Fruit fly (Drosophila melanogaster) whole organism, embryonic: Measurements from ENCODE around the gene Gnpat.
A peak's percentile ranks its signal among the peaks of the same experiment; 100 is the strongest.

Source experiments
- Aef1 ChIP-seq: fragments of 200-800 bp; sonication (Bioruptor generic); IDR thresholded peaks from 3 replicates; pipeline ENCODE4 v1.3.6; 2022; ENCODE audit warnings: missing biosample characterization, missing genetic modification characterization
- Blimp-1 ChIP-seq: fragments of 200-800 bp; sonication (Bioruptor generic); optimal IDR thresholded peaks from 3 replicates; lab custom pipeline; 2018; ENCODE audit warnings: missing biosample characterization, missing genetic modification characterization, mild to moderate bottlenecking, moderate library complexity, missing genetic modification reagents
- CG10209 ChIP-seq: fragments of 200-800 bp; sonication (Bioruptor generic); optimal IDR thresholded peaks from 3 replicates; lab custom pipeline; 2017; ENCODE audit warnings: missing biosample characterization, mild to moderate bottlenecking, missing genetic modification characterization, missing genetic modification reagents
- CG11504 ChIP-seq: fragments of 200-800 bp; sonication (Bioruptor generic); optimal IDR thresholded peaks from 3 replicates; lab custom pipeline; 2019; ENCODE audit warnings: missing biosample characterization, mild to moderate bottlenecking, missing genetic modification characterization, moderate library complexity
- CG13424 ChIP-seq: fragments of 200-800 bp; sonication (Bioruptor generic); optimal IDR thresholded peaks from 2 replicates; lab custom pipeline; 2019; ENCODE audit warnings: missing biosample characterization, mild to moderate bottlenecking, missing genetic modification characterization, moderate library complexity
- CG13894 ChIP-seq: fragments of 200-800 bp; sonication (Bioruptor generic); optimal IDR thresholded peaks from 3 replicates; lab custom pipeline; 2018; ENCODE audit warnings: missing biosample characterization, mild to moderate bottlenecking, missing genetic modification characterization, moderate library complexity
- CG14014 ChIP-seq: fragments of 200-800 bp; sonication (Bioruptor generic); IDR thresholded peaks from 2 replicates; pipeline ENCODE4 v1.3.6; 2022; ENCODE audit warnings: missing biosample characterization, missing genetic modification characterization
- CG14710 ChIP-seq: fragments of 200-800 bp; sonication (Bioruptor generic); optimal IDR thresholded peaks from 3 replicates; lab custom pipeline; 2019; ENCODE audit warnings: missing biosample characterization, mild to moderate bottlenecking, missing genetic modification characterization, moderate library complexity
- CG15269 ChIP-seq: fragments of 200-800 bp; sonication (Bioruptor generic); optimal IDR thresholded peaks from 2 replicates; lab custom pipeline; 2018; ENCODE audit warnings: missing biosample characterization, mild to moderate bottlenecking, missing genetic modification characterization, moderate library complexity
- CG17361 ChIP-seq: fragments of 200-800 bp; sonication (Bioruptor generic); IDR thresholded peaks from 3 replicates; pipeline ENCODE4 v1.3.6; 2022; ENCODE audit warnings: missing biosample characterization, missing genetic modification characterization
- CG18262 ChIP-seq: fragments of 200-800 bp; optimal IDR thresholded peaks from 3 replicates; lab custom pipeline; 2019; ENCODE audit warnings: missing biosample characterization, mild to moderate bottlenecking, missing genetic modification characterization, moderate library complexity
- CG2199 ChIP-seq: fragments of 200-800 bp; sonication (Bioruptor generic); IDR thresholded peaks from 3 replicates; pipeline ENCODE4 v1.3.6; 2022; ENCODE audit warnings: missing biosample characterization, missing genetic modification characterization
- CG2712 ChIP-seq: fragments of 200-800 bp; optimal IDR thresholded peaks from 3 replicates; lab custom pipeline; 2019; ENCODE audit warnings: missing biosample characterization, mild to moderate bottlenecking, missing genetic modification characterization, moderate library complexity
- CG2889 ChIP-seq: fragments of 200-800 bp; sonication (Bioruptor generic); IDR thresholded peaks from 3 replicates; pipeline ENCODE4 v1.3.6; 2022; ENCODE audit warnings: missing biosample characterization, missing genetic modification characterization
- CG30403 ChIP-seq: fragments of 200-800 bp; sonication (Bioruptor generic); optimal IDR thresholded peaks from 3 replicates; lab custom pipeline; 2016; ENCODE audit warnings: missing biosample characterization, missing genetic modification characterization
- CG7839 ChIP-seq: fragments of 200-800 bp; sonication (Bioruptor generic); optimal IDR thresholded peaks from 3 replicates; lab custom pipeline; 2018; ENCODE audit warnings: missing biosample characterization, mild to moderate bottlenecking, missing genetic modification characterization, moderate library complexity
- CG8290 ChIP-seq, 3 experiments: fragments of 200-800 bp; sonication (Bioruptor generic); optimal IDR thresholded peaks; 2 replicates each; lab custom pipeline; 2016 to 2019; ENCODE audit warnings: missing biosample characterization in 3 of 3, missing genetic modification characterization in 3 of 3, mild to moderate bottlenecking in 2 of 3, moderate library complexity in 1 of 3
- CG8924 ChIP-seq: fragments of 200-800 bp; optimal IDR thresholded peaks from 3 replicates; lab custom pipeline; 2019; ENCODE audit warnings: missing biosample characterization, mild to moderate bottlenecking, missing genetic modification characterization, moderate library complexity
- CG9437 ChIP-seq: fragments of 200-800 bp; sonication (Bioruptor generic); optimal IDR thresholded peaks from 2 replicates; lab custom pipeline; 2018; ENCODE audit warnings: missing biosample characterization, mild to moderate bottlenecking, missing genetic modification characterization
- CoRest ChIP-seq: fragments of 200-800 bp; sonication (Bioruptor generic); optimal IDR thresholded peaks from 3 replicates; lab custom pipeline; 2018; ENCODE audit warnings: missing biosample characterization, mild to moderate bottlenecking, missing genetic modification characterization, moderate library complexity
- D19A ChIP-seq: fragments of 200-800 bp; optimal IDR thresholded peaks from 3 replicates; lab custom pipeline; 2019; ENCODE audit warnings: missing biosample characterization, mild to moderate bottlenecking, missing genetic modification characterization, moderate library complexity
- Eip74EF ChIP-seq, 2 experiments: fragments of 200-800 bp in 1 of 2; fragments of >200 bp in 1 of 2; sonication (Bioruptor generic) in 1 of 2; optimal IDR thresholded peaks; 2 replicates each; lab custom pipeline; 2017 to 2019; ENCODE audit warnings: missing biosample characterization in 2 of 2, missing genetic modification characterization in 2 of 2, mild to moderate bottlenecking in 1 of 2, moderate library complexity in 1 of 2
- Elba2 ChIP-seq: fragments of 200-800 bp; sonication (Bioruptor generic); optimal IDR thresholded peaks from 3 replicates; lab custom pipeline; 2016; ENCODE audit warnings: missing biosample characterization, missing genetic modification characterization
- Gug ChIP-seq: fragments of 200-800 bp; sonication (Bioruptor generic); IDR thresholded peaks from 4 replicates; pipeline ENCODE4 v1.3.6; 2022; ENCODE audit warnings: missing biosample characterization, missing genetic modification characterization
- HHEX ChIP-seq: fragments of 200-800 bp; sonication (Bioruptor generic); optimal IDR thresholded peaks from 3 replicates; lab custom pipeline; 2017; ENCODE audit warnings: missing biosample characterization, mild to moderate bottlenecking, missing genetic modification characterization, missing genetic modification reagents
- Hr51 ChIP-seq, 2 experiments: fragments of 200-800 bp; sonication (Bioruptor generic); optimal IDR thresholded peaks; 2 replicates in 1 of 2; 3 replicates in 1 of 2; lab custom pipeline; 2016 to 2018; ENCODE audit warnings: missing biosample characterization in 2 of 2, missing genetic modification characterization in 2 of 2, mild to moderate bottlenecking in 1 of 2, moderate library complexity in 1 of 2
- Pdp1 ChIP-seq, 2 experiments: fragments of 200-800 bp; sonication (Bioruptor generic); optimal IDR thresholded peaks; 3 replicates each; lab custom pipeline; 2016; ENCODE audit warnings: missing biosample characterization in 2 of 2, missing genetic modification characterization in 2 of 2, mild to moderate bottlenecking in 1 of 2, moderate library complexity in 1 of 2
- Ptx1 ChIP-seq: fragments of 200-800 bp; sonication (Bioruptor generic); IDR thresholded peaks from 2 replicates; pipeline ENCODE4 v1.3.6; 2022; ENCODE audit warnings: missing biosample characterization, missing genetic modification characterization
- Sox102F ChIP-seq: fragments of 200-800 bp; sonication (Bioruptor generic); optimal IDR thresholded peaks from 2 replicates; lab custom pipeline; 2018; ENCODE audit warnings: missing biosample characterization, mild to moderate bottlenecking, missing genetic modification characterization, moderate library complexity
- YL-1 ChIP-seq: fragments of 200-800 bp; sonication (Bioruptor generic); optimal IDR thresholded peaks from 3 replicates; lab custom pipeline; 2017; ENCODE audit warnings: missing biosample characterization, mild to moderate bottlenecking, missing genetic modification characterization
- abd-A ChIP-seq: fragments of 200-800 bp; sonication (Bioruptor generic); optimal IDR thresholded peaks from 3 replicates; lab custom pipeline; 2019; ENCODE audit warnings: missing biosample characterization, mild to moderate bottlenecking, missing genetic modification characterization, moderate library complexity
- bcd ChIP-seq: fragments of 200-800 bp; sonication (Bioruptor generic); optimal IDR thresholded peaks from 2 replicates; lab custom pipeline; 2017; ENCODE audit warnings: missing biosample characterization, mild to moderate bottlenecking, missing genetic modification characterization
- chinmo ChIP-seq: fragments of 200-800 bp; sonication (Bioruptor generic); IDR thresholded peaks from 4 replicates; pipeline ENCODE4 v1.3.6; 2022; ENCODE audit warnings: missing biosample characterization, missing genetic modification characterization; ENCODE audit not compliant: partially characterized antibody
- dmrt11E ChIP-seq: fragments of 200-800 bp; sonication (Bioruptor generic); optimal IDR thresholded peaks from 3 replicates; lab custom pipeline; 2018; ENCODE audit warnings: missing biosample characterization, mild to moderate bottlenecking, missing genetic modification characterization, moderate library complexity
- dysf ChIP-seq: fragments of 200-800 bp; sonication (Bioruptor generic); IDR thresholded peaks from 3 replicates; pipeline ENCODE4 v1.3.6; 2022; ENCODE audit warnings: missing biosample characterization, missing genetic modification characterization
- ind ChIP-seq: fragments of 200-800 bp; sonication (Bioruptor generic); optimal IDR thresholded peaks from 3 replicates; lab custom pipeline; 2016; ENCODE audit warnings: missing biosample characterization, missing genetic modification characterization
- jing ChIP-seq: fragments of 200-800 bp; sonication (Bioruptor generic); optimal IDR thresholded peaks from 2 replicates; lab custom pipeline; 2018; ENCODE audit warnings: missing biosample characterization, mild to moderate bottlenecking, missing genetic modification characterization
- klu ChIP-seq: fragments of 200-800 bp; sonication (Bioruptor generic); IDR thresholded peaks from 2 replicates; pipeline ENCODE4 v1.3.6; 2022; ENCODE audit warnings: missing biosample characterization, missing genetic modification characterization
- lola ChIP-seq, 3 experiments: fragments of >200 bp in 2 of 3; fragments of 200-800 bp in 1 of 3; sonication (Bioruptor generic) in 1 of 3; optimal IDR thresholded peaks; 2 replicates each; lab custom pipeline; 2017 to 2019; ENCODE audit warnings: missing biosample characterization in 3 of 3, missing genetic modification characterization in 3 of 3, mild to moderate bottlenecking in 1 of 3, moderate library complexity in 1 of 3
- nmo ChIP-seq: fragments of 200-800 bp; sonication (Bioruptor generic); optimal IDR thresholded peaks from 2 replicates; lab custom pipeline; 2018; ENCODE audit warnings: missing biosample characterization, mild to moderate bottlenecking, missing genetic modification characterization, moderate library complexity
- phol ChIP-seq: fragments of 200-800 bp; sonication (Bioruptor generic); optimal IDR thresholded peaks from 3 replicates; lab custom pipeline; 2018; ENCODE audit warnings: missing biosample characterization, mild to moderate bottlenecking, missing genetic modification characterization, moderate library complexity
- sd ChIP-seq: fragments of 200-800 bp; sonication (Bioruptor generic); optimal IDR thresholded peaks from 3 replicates; lab custom pipeline; 2018; ENCODE audit warnings: missing biosample characterization, mild to moderate bottlenecking, missing genetic modification characterization, moderate library complexity
- slbo ChIP-seq: fragments of 200-800 bp; sonication (Bioruptor generic); IDR thresholded peaks from 2 replicates; pipeline ENCODE4 v1.3.6; 2022; ENCODE audit warnings: missing biosample characterization, missing genetic modification characterization
- tgo ChIP-seq: fragments of 200-800 bp; sonication (Bioruptor generic); IDR thresholded peaks from 3 replicates; pipeline ENCODE4 v1.3.6; 2022; ENCODE audit warnings: missing biosample characterization, missing genetic modification characterization
- z ChIP-seq: fragments of 200-800 bp; sonication (Bioruptor generic); IDR thresholded peaks from 3 replicates; pipeline ENCODE4 v1.3.6; 2022; ENCODE audit warnings: missing biosample characterization, missing genetic modification characterization
- zen ChIP-seq: fragments of 200-800 bp; sonication (Bioruptor generic); optimal IDR thresholded peaks from 3 replicates; lab custom pipeline; 2018; ENCODE audit warnings: missing biosample characterization, mild to moderate bottlenecking, missing genetic modification characterization, moderate library complexity

Gene Gnpat

dm6 chr3R:25532406-25533225 lies 41.9 kb upstream of the Gnpat start (continued):
- no peak for TF ChIP-seq CG8290 (GFP tag; optimal IDR thresholded peaks at IDR 0.05; lab: Kevin White, UChicago)
- no peak for TF ChIP-seq CG8290 (tag; optimal IDR thresholded peaks at IDR 0.05; lab: Kevin White, UChicago)
- 0 out of 3 replicates have a peak, but pooled peaks have one; percentile 21 for TF ChIP-seq tgo (GFP tag; lab: Robert Waterston, UW)
- TF ChIP-seq abd-A, result peak; percentile 39
- TF ChIP-seq Sox102F (GFP tag; lab: Kevin White, UChicago), result peak; percentile 32
- peak; percentile 15 for TF ChIP-seq CG14710 (tag; lab: Kevin White, UChicago)
- peak in 1 of 2 experiments; percentile 5 for TF ChIP-seq Pdp1 (GFP tag; optimal IDR thresholded peaks at IDR 0.05; lab: Kevin White, UChicago)
- TF ChIP-seq phol (tag; lab: Kevin White, UChicago), result no peak
- peak; percentile 16 for TF ChIP-seq CG8924 (tag; lab: Kevin White, UChicago)
- peak; percentile 42 for TF ChIP-seq CG2712 (tag; lab: Kevin White, UChicago)
- no peak for TF ChIP-seq CG2889 (GFP tag; lab: Robert Waterston, UW)
- no peak for TF ChIP-seq Eip74EF (GFP tag; optimal IDR thresholded peaks at IDR 0.05; lab: Kevin White, UChicago)
- peak; percentile 66; the same call in 1 of the 3 replicates for TF ChIP-seq z (GFP tag; lab: Robert Waterston, UW)
- TF ChIP-seq CG10209 (GFP tag; lab: Kevin White, UChicago), result peak; percentile 23
- peak; percentile 57 for TF ChIP-seq CG18262 (tag; lab: Kevin White, UChicago)
- TF ChIP-seq bcd (GFP tag; lab: Kevin White, UChicago), result peak; percentile 11
- TF ChIP-seq slbo, result peak; percentile 54; the same call in 1 of the 2 replicates
- no peak for TF ChIP-seq zen (tag; lab: Kevin White, UChicago)
- TF ChIP-seq D19A (tag; lab: Kevin White, UChicago), result peak; percentile 12
- TF ChIP-seq sd, result peak; percentile 34
- TF ChIP-seq Ptx1 (GFP tag; lab: Robert Waterston, UW), result peak; percentile 39; the same call in 1 of the 2 replicates
- no peak for TF ChIP-seq klu (GFP tag; lab: Robert Waterston, UW)
- TF ChIP-seq ind (GFP tag; lab: Kevin White, UChicago), result peak; percentile 28
- no peak for TF ChIP-seq CG14014
- 0 out of 3 replicates have a peak, but pooled peaks have one; percentile 28 for TF ChIP-seq dysf (GFP tag; lab: Robert Waterston, UW)
- TF ChIP-seq CoRest (tag; lab: Kevin White, UChicago), result peak; percentile 36
- TF ChIP-seq CG30403 (GFP tag; lab: Kevin White, UChicago), result peak; percentile 20
- peak; percentile 55 for TF ChIP-seq CG11504 (tag; lab: Kevin White, UChicago)
- no peak for TF ChIP-seq Gug
- TF ChIP-seq CG2199, result 0 out of 3 replicates have a peak, but pooled peaks have one; percentile 40
- no peak for TF ChIP-seq YL-1
- no peak for TF ChIP-seq HHEX
- TF ChIP-seq Aef1 (GFP tag; lab: Robert Waterston, UW), result 0 out of 3 replicates have a peak, but pooled peaks have one; percentile 14
- 0 out of 4 replicates have a peak, but pooled peaks have one; percentile 42 for TF ChIP-seq chinmo (GFP tag; lab: Robert Waterston, UW)
- TF ChIP-seq jing, result no peak
- peak; percentile 30 for TF ChIP-seq nmo (GFP tag; lab: Kevin White, UChicago)
- TF ChIP-seq Blimp-1 (GFP tag; lab: Kevin White, UChicago), result peak; percentile 90
- no peak for TF ChIP-seq Elba2 (GFP tag; lab: Kevin White, UChicago)
- peak; percentile 55; the same call in 2 of the 3 replicates for TF ChIP-seq CG17361
- TF ChIP-seq CG9437 (GFP tag; lab: Kevin White, UChicago), result peak; percentile 20
- TF ChIP-seq lola (GFP tag; optimal IDR thresholded peaks at IDR 0.05; lab: Kevin White, UChicago), result peak in 1 of 3 experiments; percentile 43
- TF ChIP-seq CG13424 (tag; lab: Kevin White, UChicago), result peak; percentile 33
- peak; percentile 42 for TF ChIP-seq CG7839 (tag; lab: Kevin White, UChicago)
- peak in 1 of 2 experiments; percentile 36 for TF ChIP-seq Hr51 (GFP tag; optimal IDR thresholded peaks at IDR 0.05; lab: Kevin White, UChicago)
- peak; percentile 40 for TF ChIP-seq dmrt11E (tag; lab: Kevin White, UChicago)
- TF ChIP-seq CG15269, result peak; percentile 28
- peak; percentile 88 for TF ChIP-seq CG13894 (tag; lab: Kevin White, UChicago)
